Fruit fly (Drosophila melanogaster) whole organism, embryonic: ENCODE measurements around the gene CG7120.

Source experiments
- Antp ChIP-seq: fragments of 200-800 bp; sonication (Bioruptor generic); optimal IDR thresholded peaks from 3 replicates; lab custom pipeline; 2016; ENCODE audit warnings: missing biosample characterization, missing genetic modification characterization
- Atf-2 ChIP-seq: fragments of 200-800 bp; sonication (Bioruptor generic); optimal IDR thresholded peaks from 2 replicates; lab custom pipeline; 2016; ENCODE audit warnings: missing biosample characterization, missing genetic modification characterization
- CG7745 ChIP-seq: fragments of 200-800 bp; sonication (Bioruptor generic); optimal IDR thresholded peaks from 2 replicates; lab custom pipeline; 2018; ENCODE audit warnings: missing biosample characterization, mild to moderate bottlenecking, missing genetic modification characterization, moderate library complexity
- CkIIα-i1 ChIP-seq: fragments of 200-800 bp; sonication (Bioruptor generic); IDR thresholded peaks from 2 replicates; pipeline ENCODE4 v1.3.6; 2022; ENCODE audit warnings: missing biosample characterization, missing genetic modification characterization
- HLHmδ ChIP-seq: fragments of 200-800 bp; sonication (Bioruptor generic); optimal IDR thresholded peaks from 2 replicates; lab custom pipeline; 2018; ENCODE audit warnings: missing biosample characterization, mild to moderate bottlenecking, missing genetic modification characterization, moderate library complexity
- Hr39 ChIP-seq: fragments of >200 bp; optimal IDR thresholded peaks from 2 replicates; lab custom pipeline; 2017
- Xrp1 ChIP-seq: fragments of 200-800 bp; sonication (Bioruptor generic); IDR thresholded peaks from 2 replicates; pipeline ENCODE4 v1.3.6; 2022; ENCODE audit warnings: missing biosample characterization, missing genetic modification characterization
- dysf ChIP-seq: fragments of 200-800 bp; sonication (Bioruptor generic); IDR thresholded peaks from 3 replicates; pipeline ENCODE4 v1.3.6; 2022; ENCODE audit warnings: missing biosample characterization, missing genetic modification characterization
- mirr ChIP-seq: fragments of 200-800 bp; sonication (Bioruptor generic); optimal IDR thresholded peaks from 3 replicates; lab custom pipeline; 2018; ENCODE audit warnings: missing biosample characterization, mild to moderate bottlenecking, missing genetic modification characterization
- sens-2 ChIP-seq: fragments of 200-800 bp; sonication (Bioruptor generic); IDR thresholded peaks from 2 replicates; pipeline ENCODE4 v1.3.6; 2022; ENCODE audit warnings: missing biosample characterization, missing genetic modification characterization
- seq ChIP-seq: fragments of 200-800 bp; sonication (Bioruptor generic); IDR thresholded peaks from 2 replicates; pipeline ENCODE4 v1.3.6; 2022; ENCODE audit warnings: missing biosample characterization, missing genetic modification characterization
- sim ChIP-seq: fragments of 200-800 bp; sonication (Bioruptor generic); IDR thresholded peaks from 2 replicates; pipeline ENCODE4 v1.3.6; 2022; ENCODE audit warnings: missing biosample characterization, missing genetic modification characterization
- stc ChIP-seq: fragments of 200-800 bp; sonication (Bioruptor generic); IDR thresholded peaks from 2 replicates; pipeline ENCODE4 v1.3.6; 2022; ENCODE audit warnings: missing biosample characterization, missing genetic modification characterization
- z ChIP-seq: fragments of 200-800 bp; sonication (Bioruptor generic); IDR thresholded peaks from 3 replicates; pipeline ENCODE4 v1.3.6; 2022; ENCODE audit warnings: missing biosample characterization, missing genetic modification characterization

dm6 chr3L:8396187-8396586 is 387 bp downstream of the CG7120 start:
- TF ChIP-seq Xrp1 (GFP tag; lab: Robert Waterston, UW) (no peak), stc (GFP tag; lab: Robert Waterston, UW) (no peak), sens-2 (GFP tag; lab: Robert Waterston, UW) (no peak), seq (GFP tag; lab: Robert Waterston, UW) (no peak), Antp (GFP tag; lab: Kevin White, UChicago) (no peak), Hr39 (lab: Kevin White, UChicago) (no peak), CG7745 (tag; lab: Kevin White, UChicago) (no peak), z (GFP tag; lab: Robert Waterston, UW) (no peak), mirr (GFP tag; lab: Kevin White, UChicago) (no peak), Atf-2 (GFP tag; lab: Kevin White, UChicago) (no peak), CkIIα-i1 (GFP tag; lab: Robert Waterston, UW) (no peak), HLHmδ (GFP tag; lab: Kevin White, UChicago) (no peak), dysf (GFP tag; lab: Robert Waterston, UW) (no peak), sim (GFP tag; lab: Robert Waterston, UW) (no peak)
